Worm (Caenorhabditis elegans) whole organism, midembryonic: ENCODE data around the gene Y67D8C.9.

Experiments
- T22C8.4 ChIP-seq: fragments of 200-800 bp; sonication (Bioruptor generic); IDR thresholded peaks from 2 replicates; pipeline ENCODE4 v1.3.6; 2022; ENCODE audit warnings: missing genetic modification characterization, missing compliant biosample characterization
- cog-1 ChIP-seq: sonication (generic microtip); optimal IDR thresholded peaks from 2 replicates; lab custom pipeline; 2016; ENCODE audit warnings: missing genetic modification characterization, missing compliant biosample characterization
- flt-1 ChIP-seq: fragments of 200-800 bp; sonication (Bioruptor generic); IDR thresholded peaks from 2 replicates; pipeline ENCODE4 v1.3.6; 2022; ENCODE audit warnings: missing genetic modification characterization, missing compliant biosample characterization
- klf-2 ChIP-seq: fragments of 200-800 bp; sonication (Bioruptor generic); conservative IDR thresholded peaks from 2 replicates; pipeline ENCODE4 v1.3.6; 2022; ENCODE audit warnings: missing genetic modification reagents, missing genetic modification characterization, missing compliant biosample characterization
- med-1 ChIP-seq: sonication (generic microtip); optimal IDR thresholded peaks from 2 replicates; lab custom pipeline; 2017; ENCODE audit warnings: missing genetic modification characterization, mild to moderate bottlenecking, missing compliant biosample characterization, antibody characterized with exemption, missing genetic modification reagents; ENCODE audit not compliant: insufficient read depth
- ref-1 ChIP-seq: fragments of 200-800 bp; sonication (Bioruptor generic); conservative IDR thresholded peaks from 2 replicates; pipeline ENCODE4 v1.3.6; 2022; ENCODE audit warnings: missing genetic modification reagents, missing genetic modification characterization, missing compliant biosample characterization
- tab-1 ChIP-seq: fragments of 200-800 bp; sonication (Bioruptor generic); IDR thresholded peaks from 2 replicates; pipeline ENCODE4 v1.3.6; 2022; ENCODE audit warnings: missing genetic modification characterization, missing compliant biosample characterization
- ztf-23 ChIP-seq: fragments of 200-800 bp; sonication (Bioruptor generic); IDR thresholded peaks from 2 replicates; pipeline ENCODE4 v1.3.6; 2022; ENCODE audit warnings: missing genetic modification reagents, missing genetic modification characterization, missing compliant biosample characterization
- ztf-29 ChIP-seq: fragments of 200-800 bp; sonication (Bioruptor generic); IDR thresholded peaks from 2 replicates; pipeline ENCODE4 v1.3.6; 2022; ENCODE audit warnings: missing genetic modification reagents, missing genetic modification characterization, missing compliant biosample characterization

Y67D8C.9 gene

ce11 chrIV:3032020-3032419, 54.7 kb downstream of the Y67D8C.9 start:
- no peak for TF ChIP-seq ztf-23
- TF ChIP-seq ztf-29, result no peak
- no peak for TF ChIP-seq cog-1 (tag; lab: Kevin White, UChicago)

DNA sequence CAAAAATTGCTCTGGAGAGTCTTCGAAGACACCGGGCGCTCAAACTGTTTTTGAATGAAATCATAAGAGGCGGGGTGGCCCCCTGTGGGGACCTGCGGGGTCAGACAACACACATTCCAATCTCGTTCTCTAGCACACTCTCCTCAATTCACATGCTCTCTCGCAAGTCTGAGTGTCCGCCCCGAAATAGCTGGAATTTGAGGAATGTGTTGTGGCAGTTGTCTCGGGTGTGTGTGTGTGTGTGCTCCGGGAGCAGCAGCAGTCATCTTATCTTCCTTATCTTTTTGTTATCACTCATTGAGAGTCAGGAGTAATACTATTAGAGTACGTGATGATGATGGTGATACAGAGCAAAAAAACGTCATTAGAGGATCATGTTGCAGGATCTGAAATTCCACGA, 56.8 kb downstream of the Y67D8C.9 start:
- no peak for TF ChIP-seq T22C8.4 (GFP tag; lab: Robert Waterston, UW)
- no peak for TF ChIP-seq ztf-29
- no peak for TF ChIP-seq ztf-23
- TF ChIP-seq med-1 (GFP tag; lab: Kevin White, UChicago), result no peak
- TF ChIP-seq flt-1 (GFP tag; lab: Robert Waterston, UW), result no peak
- no peak for TF ChIP-seq klf-2 (GFP tag; lab: Robert Waterston, UW)
- no peak for TF ChIP-seq cog-1 (tag; lab: Kevin White, UChicago)
- TF ChIP-seq ref-1 (GFP tag; lab: Robert Waterston, UW), result no peak
- no peak for TF ChIP-seq tab-1 (GFP tag; lab: Robert Waterston, UW)

ce11 chrIV:3028842-3029241, 57.9 kb downstream of the Y67D8C.9 start, which contains the start of gene ndnf-1:
TSS of gene ndnf-1 (minus strand) at chrIV:3028942.
- TF ChIP-seq tab-1 (GFP tag; lab: Robert Waterston, UW), result no peak
- no peak for TF ChIP-seq ref-1 (GFP tag; lab: Robert Waterston, UW)
- TF ChIP-seq T22C8.4 (GFP tag; lab: Robert Waterston, UW), result no peak
- no peak for TF ChIP-seq cog-1 (tag; lab: Kevin White, UChicago)
- no peak for TF ChIP-seq klf-2 (GFP tag; lab: Robert Waterston, UW)
- TF ChIP-seq ztf-23, result no peak
- TF ChIP-seq med-1 (GFP tag; lab: Kevin White, UChicago), result no peak
- TF ChIP-seq ztf-29, result no peak
- no peak for TF ChIP-seq flt-1 (GFP tag; lab: Robert Waterston, UW)
